7 worm cellular contexts compared by ENCODE assay signal in the genomic region with DNA sequence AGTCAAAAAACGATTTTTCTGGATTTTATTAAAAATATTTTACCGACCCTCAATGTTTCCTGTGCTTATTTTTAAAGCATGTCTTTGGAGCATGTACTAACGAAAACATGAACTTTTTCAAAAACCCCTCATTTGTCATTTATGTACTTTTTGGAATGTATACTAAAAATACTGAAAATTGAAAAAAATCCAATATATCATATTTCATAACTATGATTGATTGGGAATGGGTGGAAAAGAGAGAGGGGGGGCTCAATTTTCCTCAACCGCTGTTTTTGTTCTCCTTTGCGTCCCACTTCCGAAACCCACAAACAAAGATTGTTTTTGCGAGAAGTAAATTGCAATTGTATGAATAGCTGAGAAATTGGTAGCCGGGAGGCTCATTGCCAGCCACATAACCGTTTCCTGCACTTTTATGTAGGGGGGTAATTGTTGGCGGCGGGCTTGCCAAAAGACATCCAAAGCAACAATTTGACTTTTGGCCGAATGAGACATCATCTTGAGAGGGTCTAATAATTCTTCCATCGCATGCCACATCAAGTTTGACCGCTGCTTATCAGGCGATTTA.
TF ChIP-seq lines count a peak whose summit lies in the region.

No protein-coding gene starts in this region.

TF ChIP-seq in whole organism, L1 larva, 84 proteins besides CTCF, POLR2A, EP300 and RAD21 (continues in another document):
- no peak for TF ChIP-seq jun-1 (tag; optimal IDR thresholded peaks at IDR 0.05; lab: Kevin White, UChicago)
- no peak for TF ChIP-seq zip-4 (GFP tag; optimal IDR thresholded peaks at IDR 0.05; lab: Kevin White, UChicago)
- TF ChIP-seq snpc-4 (tag; optimal IDR thresholded peaks at IDR 0.05; lab: Kevin White, UChicago): no peak
- no peak for TF ChIP-seq ceh-8 (GFP tag; optimal IDR thresholded peaks at IDR 0.05; lab: Kevin White, UChicago)
- no peak for TF ChIP-seq elt-3 (tag; optimal IDR thresholded peaks at IDR 0.05; lab: Kevin White, UChicago)
- TF ChIP-seq nhr-84 (tag; optimal IDR thresholded peaks at IDR 0.05; lab: Kevin White, UChicago): no peak
- TF ChIP-seq snu-23 (GFP tag; optimal IDR thresholded peaks at IDR 0.05; lab: Kevin White, UChicago): no peak
- no peak for TF ChIP-seq ceh-63 (GFP tag; optimal IDR thresholded peaks at IDR 0.05; lab: Kevin White, UChicago)
- TF ChIP-seq blmp-1 (tag; optimal IDR thresholded peaks at IDR 0.05; lab: Kevin White, UChicago): peak; percentile 4
- no peak for TF ChIP-seq nhr-20 (tag; optimal IDR thresholded peaks at IDR 0.05; lab: Kevin White, UChicago)
- no peak for TF ChIP-seq efl-1 (optimal IDR thresholded peaks at IDR 0.05; lab: Kevin White, UChicago)
- TF ChIP-seq efl-1 (GFP tag; optimal IDR thresholded peaks at IDR 0.05 in 1 of 2; lab: Kevin White, UChicago): peak in 1 of 2 experiments; percentile 56

TF ChIP-seq in whole organism, L2 larva, 48 proteins besides CTCF, POLR2A, EP300 and RAD21:
- TF ChIP-seq ztf-11 (tag; optimal IDR thresholded peaks at IDR 0.05; lab: Kevin White, UChicago): no peak
- TF ChIP-seq mab-5 (tag; optimal IDR thresholded peaks at IDR 0.05; lab: Kevin White, UChicago): peak; percentile 48
- peak; percentile 73 for TF ChIP-seq unc-55 (GFP tag; optimal IDR thresholded peaks at IDR 0.05; lab: Kevin White, UChicago)
- no peak for TF ChIP-seq R02D3.7 (tag; optimal IDR thresholded peaks at IDR 0.05; lab: Kevin White, UChicago)

TF ChIP-seq in whole organism, L3 larva, 47 proteins besides CTCF, POLR2A, EP300 and RAD21:
- no peak for TF ChIP-seq nhr-77 (tag; optimal IDR thresholded peaks at IDR 0.05; lab: Kevin White, UChicago)
- TF ChIP-seq egl-27 (tag; optimal IDR thresholded peaks at IDR 0.05; lab: Kevin White, UChicago): no peak
- peak; percentile 64 for TF ChIP-seq lin-39 (tag; optimal IDR thresholded peaks at IDR 0.05; lab: Kevin White, UChicago)
- peak; percentile 34 for TF ChIP-seq tbx-2 (tag; optimal IDR thresholded peaks at IDR 0.05; lab: Kevin White, UChicago)
- peak; percentile 48 for TF ChIP-seq egl-5 (tag; optimal IDR thresholded peaks at IDR 0.05; lab: Kevin White, UChicago)
- no peak for TF ChIP-seq unc-62 (GFP tag; optimal IDR thresholded peaks at IDR 0.05; lab: Kevin White, UChicago)
- no peak for TF ChIP-seq fkh-2 (tag; optimal IDR thresholded peaks at IDR 0.05; lab: Kevin White, UChicago)
- TF ChIP-seq nhr-76 (tag; optimal IDR thresholded peaks at IDR 0.05; lab: Kevin White, UChicago): no peak

TF ChIP-seq in whole organism, L4 larva, 104 proteins besides CTCF, POLR2A, EP300 and RAD21:
- TF ChIP-seq ceh-82 (tag; optimal IDR thresholded peaks at IDR 0.05; lab: Kevin White, UChicago): no peak
- TF ChIP-seq dmd-9 (GFP tag; IDR thresholded peaks at IDR 0.05; lab: Robert Waterston, UW): no peak
- no peak for TF ChIP-seq saeg-2 (GFP tag; IDR thresholded peaks at IDR 0.05; lab: Robert Waterston, UW)
- peak; percentile 35; the same call in 1 of the 2 replicates for TF ChIP-seq egl-43 (GFP tag; IDR thresholded peaks at IDR 0.05; lab: Robert Waterston, UW)
- TF ChIP-seq nhr-41 (GFP tag; IDR thresholded peaks at IDR 0.05; lab: Robert Waterston, UW): no peak
- TF ChIP-seq arid-1 (GFP tag; conservative IDR thresholded peaks at IDR 0.05; lab: Robert Waterston, UW): no peak
- TF ChIP-seq duxl-1 (tag; optimal IDR thresholded peaks at IDR 0.05; lab: Kevin White, UChicago; ENCODE audit: poor library complexity): no peak
- 0 out of 2 replicates have a peak, but pooled peaks have one; percentile 11 for TF ChIP-seq daf-19 (GFP tag; conservative IDR thresholded peaks at IDR 0.05; lab: Robert Waterston, UW)

TF ChIP-seq in whole organism, early embryonic, 17 proteins besides CTCF, POLR2A, EP300 and RAD21:
- TF ChIP-seq ama-1 (optimal IDR thresholded peaks at IDR 0.05; lab: Kevin White, UChicago) (no peak), hmg-4 (GFP tag; optimal IDR thresholded peaks at IDR 0.05; lab: Kevin White, UChicago) (peak; percentile 35)
TF ChIP-seq in whole organism, early embryonic: peak in this region for 1.

TF ChIP-seq in whole organism, late embryonic, 69 proteins besides CTCF, POLR2A, EP300 and RAD21:
- TF ChIP-seq ceh-34 (tag; optimal IDR thresholded peaks at IDR 0.05; lab: Kevin White, UChicago) (peak; percentile 12), ref-2 (tag; optimal IDR thresholded peaks at IDR 0.05; lab: Kevin White, UChicago) (peak; percentile 6), ceh-19 (GFP tag; optimal IDR thresholded peaks at IDR 0.05; lab: Kevin White, UChicago) (peak; percentile 32), odd-2 (tag; optimal IDR thresholded peaks at IDR 0.05; lab: Kevin White, UChicago) (no peak), dmd-4 (tag; optimal IDR thresholded peaks at IDR 0.05; lab: Kevin White, UChicago; ENCODE audit: borderline replicate concordance) (no peak)
TF ChIP-seq in whole organism, late embryonic: peak in this region for 3.

TF ChIP-seq in whole organism, midembryonic, 9 proteins besides CTCF, POLR2A, EP300 and RAD21:
- TF ChIP-seq ref-1 (GFP tag; conservative IDR thresholded peaks at IDR 0.05; lab: Robert Waterston, UW): no peak
- TF ChIP-seq T22C8.4 (GFP tag; IDR thresholded peaks at IDR 0.05; lab: Robert Waterston, UW): no peak
- no peak for TF ChIP-seq ztf-23 (GFP tag; IDR thresholded peaks at IDR 0.05; lab: Robert Waterston, UW)
- no peak for TF ChIP-seq cog-1 (tag; optimal IDR thresholded peaks at IDR 0.05; lab: Kevin White, UChicago)
- no peak for TF ChIP-seq klf-2 (GFP tag; conservative IDR thresholded peaks at IDR 0.05; lab: Robert Waterston, UW)
- TF ChIP-seq tab-1 (GFP tag; IDR thresholded peaks at IDR 0.05; lab: Robert Waterston, UW): 0 out of 2 replicates have a peak, but pooled peaks have one; percentile 66
